Worm (Caenorhabditis elegans): ENCODE measurements around the gene str-3.

ce11 chrIV:11103501-11103900, 3.3 kb upstream of the str-3 start:
- TF ChIP-seq cog-1 (tag; optimal IDR thresholded peaks at IDR 0.05) (no peak), flt-1 (GFP tag; IDR thresholded peaks at IDR 0.05) (no peak), tab-1 (GFP tag; IDR thresholded peaks at IDR 0.05) (no peak), klf-2 (GFP tag; conservative IDR thresholded peaks at IDR 0.05) (no peak), ref-1 (GFP tag; conservative IDR thresholded peaks at IDR 0.05) (no peak), ztf-23 (GFP tag; IDR thresholded peaks at IDR 0.05) (no peak)
